Worm (Caenorhabditis elegans) whole organism, L3 larva: Measurements from ENCODE around the gene C04E12.5.

Experiments
- R02D3.7 ChIP-seq: fragments of 150-350 bp; optimal IDR thresholded peaks from 2 replicates; lab custom pipeline; 2014; ENCODE audit warnings: missing biosample characterization, missing genetic modification characterization
- ZK546.5 ChIP-seq: sonication (generic microtip); optimal IDR thresholded peaks from 2 replicates; lab custom pipeline; 2017; ENCODE audit warnings: missing biosample characterization, missing genetic modification characterization
- ceh-16 ChIP-seq: sonication (generic microtip); optimal IDR thresholded peaks from 2 replicates; lab custom pipeline; 2017; ENCODE audit warnings: missing biosample characterization, missing genetic modification characterization
- ceh-28 ChIP-seq: fragments of 150-350 bp; optimal IDR thresholded peaks from 2 replicates; lab custom pipeline; 2014; ENCODE audit warnings: missing biosample characterization, missing genetic modification reagents, missing genetic modification characterization
- ceh-82 ChIP-seq: fragments of 150-350 bp; optimal IDR thresholded peaks from 2 replicates; lab custom pipeline; 2014; ENCODE audit warnings: missing biosample characterization, missing genetic modification characterization
- ceh-9 ChIP-seq: sonication (generic microtip); optimal IDR thresholded peaks from 2 replicates; lab custom pipeline; 2018; ENCODE audit warnings: missing biosample characterization, missing genetic modification characterization
- daf-12 ChIP-seq: fragments of 150-350 bp; optimal IDR thresholded peaks from 2 replicates; lab custom pipeline; 2014; ENCODE audit warnings: missing biosample characterization, missing genetic modification reagents, missing genetic modification characterization
- egl-27 ChIP-seq: sonication (generic microtip); optimal IDR thresholded peaks from 4 replicates; lab custom pipeline; 2017; ENCODE audit warnings: missing biosample characterization, missing genetic modification reagents, missing genetic modification characterization
- egl-5 ChIP-seq: fragments of 150-350 bp; optimal IDR thresholded peaks from 2 replicates; lab custom pipeline; 2017; ENCODE audit warnings: missing biosample characterization, missing genetic modification reagents, missing genetic modification characterization, inconsistent platforms
- elt-1 ChIP-seq: fragments of 150-350 bp; optimal IDR thresholded peaks from 2 replicates; lab custom pipeline; 2014; ENCODE audit warnings: missing biosample characterization, missing genetic modification characterization
- elt-3 ChIP-seq, 3 experiments: fragments of 150-350 bp in 1 of 3; sonication (generic microtip) in 2 of 3; optimal IDR thresholded peaks; 2 replicates in 2 of 3; 4 replicates in 1 of 3; lab custom pipeline; 2014 to 2017; ENCODE audit warnings: missing biosample characterization in 3 of 3, missing genetic modification characterization in 3 of 3
- fkh-10 ChIP-seq: sonication (generic microtip); optimal IDR thresholded peaks from 2 replicates; lab custom pipeline; 2017; ENCODE audit warnings: missing biosample characterization, missing genetic modification reagents, missing genetic modification characterization
- fkh-2 ChIP-seq: fragments of 150-350 bp; optimal IDR thresholded peaks from 2 replicates; lab custom pipeline; 2014; ENCODE audit warnings: missing biosample characterization, missing genetic modification reagents, missing genetic modification characterization
- fos-1 ChIP-seq: fragments of 150-350 bp; optimal IDR thresholded peaks from 2 replicates; lab custom pipeline; 2014; ENCODE audit warnings: missing biosample characterization, missing genetic modification characterization
- hmg-11 ChIP-seq: sonication (generic microtip); optimal IDR thresholded peaks from 2 replicates; lab custom pipeline; 2016; ENCODE audit warnings: missing genetic modification characterization, missing compliant biosample characterization
- jun-1 ChIP-seq: fragments of 150-350 bp; optimal IDR thresholded peaks from 2 replicates; lab custom pipeline; 2014; ENCODE audit warnings: missing biosample characterization, missing genetic modification reagents, missing genetic modification characterization
- lin-15B ChIP-seq: fragments of 150-350 bp; optimal IDR thresholded peaks from 2 replicates; lab custom pipeline; 2014; ENCODE audit warnings: missing biosample characterization, missing genetic modification characterization
- lin-39 ChIP-seq: fragments of 150-350 bp; optimal IDR thresholded peaks from 2 replicates; lab custom pipeline; 2018; ENCODE audit warnings: missing biosample characterization, missing genetic modification reagents, missing genetic modification characterization
- mdl-1 ChIP-seq: fragments of 150-350 bp; optimal IDR thresholded peaks from 2 replicates; lab custom pipeline; 2014; ENCODE audit warnings: missing biosample characterization, missing genetic modification characterization
- mml-1 ChIP-seq: fragments of 150-350 bp; sonication (generic microtip); optimal IDR thresholded peaks from 3 replicates; lab custom pipeline; 2014; ENCODE audit warnings: missing biosample characterization, missing genetic modification characterization
- nhr-11 ChIP-seq: fragments of 150-350 bp; optimal IDR thresholded peaks from 2 replicates; lab custom pipeline; 2014; ENCODE audit warnings: missing biosample characterization, missing genetic modification characterization
- nhr-237 ChIP-seq: fragments of 150-350 bp; optimal IDR thresholded peaks from 2 replicates; lab custom pipeline; 2014; ENCODE audit warnings: missing biosample characterization, missing genetic modification characterization
- nhr-25 ChIP-seq: sonication (generic microtip); optimal IDR thresholded peaks from 2 replicates; lab custom pipeline; 2017; ENCODE audit warnings: missing biosample characterization, missing genetic modification characterization
- pqm-1 ChIP-seq: fragments of 150-350 bp; optimal IDR thresholded peaks from 2 replicates; lab custom pipeline; 2017; ENCODE audit warnings: missing biosample characterization, missing genetic modification characterization, inconsistent platforms
- sea-2 ChIP-seq: fragments of 150-350 bp; sonication (generic microtip); optimal IDR thresholded peaks from 4 replicates; lab custom pipeline; 2014; ENCODE audit warnings: missing biosample characterization, missing genetic modification reagents, missing genetic modification characterization
- skn-1 ChIP-seq: fragments of 150-350 bp; optimal IDR thresholded peaks from 2 replicates; lab custom pipeline; 2014; ENCODE audit warnings: missing biosample characterization, missing genetic modification characterization
- snpc-4 ChIP-seq: fragments of 150-350 bp; optimal IDR thresholded peaks from 2 replicates; lab custom pipeline; 2014; ENCODE audit warnings: missing biosample characterization, missing genetic modification characterization
- tbx-2 ChIP-seq: sonication (generic microtip); optimal IDR thresholded peaks from 2 replicates; lab custom pipeline; 2016; ENCODE audit warnings: mild to moderate bottlenecking, missing genetic modification characterization, missing compliant biosample characterization
- ztf-11 ChIP-seq: fragments of 150-350 bp; optimal IDR thresholded peaks from 2 replicates; lab custom pipeline; 2014; ENCODE audit warnings: missing biosample characterization, missing genetic modification characterization
- ztf-4 ChIP-seq: fragments of 150-350 bp; optimal IDR thresholded peaks from 2 replicates; lab custom pipeline; 2014; ENCODE audit warnings: missing biosample characterization, missing genetic modification characterization

Gene C04E12.5

DNA sequence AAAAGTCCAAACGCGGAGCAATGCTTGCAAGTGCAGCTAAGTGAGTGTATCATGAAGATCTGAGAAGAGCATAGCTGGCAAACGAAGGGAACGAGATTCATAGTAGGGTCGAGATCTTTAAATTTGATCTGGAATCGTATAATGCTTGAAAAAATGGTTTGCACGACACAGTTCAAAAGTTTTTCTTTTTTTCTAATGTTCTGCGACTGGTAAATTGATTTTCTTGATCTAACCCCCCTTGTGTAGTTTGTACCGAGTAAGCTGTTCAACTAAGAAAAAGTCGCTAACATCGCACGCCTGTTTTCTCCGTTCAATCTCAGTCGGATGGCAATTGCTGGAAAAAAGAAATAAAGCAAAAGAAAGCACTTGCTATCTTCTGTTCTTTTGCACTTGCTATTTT, 37.9 kb upstream of the C04E12.5 start, which contains the start of gene C17B7.14:
Gene C17B7.14, minus strand, starts transcription at position 101 of the 400 bp plus-strand sequence.
- TF ChIP-seq lin-39 (tag; lab: Kevin White, UChicago) (no peak), snpc-4 (tag; lab: Kevin White, UChicago) (no peak), egl-27 (tag; lab: Kevin White, UChicago) (no peak), elt-1 (no peak), lin-15B (tag; lab: Kevin White, UChicago) (no peak), hmg-11 (tag; lab: Kevin White, UChicago) (no peak), egl-5 (tag; lab: Kevin White, UChicago) (no peak), ceh-82 (no peak)

DNA sequence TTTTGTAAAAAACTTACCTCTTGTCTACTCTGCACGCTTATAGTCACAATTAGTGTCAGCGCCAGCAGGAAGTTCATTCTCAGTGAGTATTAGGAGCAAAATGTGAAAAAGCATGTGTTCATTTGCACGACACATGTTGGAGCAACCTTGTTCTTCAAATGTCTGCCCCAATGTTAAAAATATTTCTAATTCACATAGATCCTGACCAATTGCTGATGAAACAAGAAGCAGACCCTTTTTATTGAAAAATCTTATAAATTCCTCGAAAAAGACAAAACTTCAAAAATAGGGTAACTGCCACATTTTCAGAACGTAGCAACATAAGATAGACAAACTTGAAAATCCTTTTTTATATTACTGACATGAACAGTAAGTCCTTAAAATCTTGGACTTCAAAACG, 34.2 kb upstream of the C04E12.5 start, which contains the start of gene C17B7.8:
Gene C17B7.8, minus strand, starts transcription at position 101 of the 400 bp plus-strand sequence.
- TF ChIP-seq egl-27 (tag; lab: Kevin White, UChicago) (no peak), mml-1 (tag; lab: Kevin White, UChicago) (no peak), nhr-237 (no peak), lin-15B (tag; lab: Kevin White, UChicago) (no peak), tbx-2 (tag; lab: Kevin White, UChicago) (no peak), daf-12 (no peak), elt-3 (tag; optimal IDR thresholded peaks at IDR 0.05; lab: Kevin White, UChicago) (no peak), pqm-1 (tag; lab: Kevin White, UChicago) (no peak), lin-39 (tag; lab: Kevin White, UChicago) (no peak), hmg-11 (tag; lab: Kevin White, UChicago) (no peak)

DNA sequence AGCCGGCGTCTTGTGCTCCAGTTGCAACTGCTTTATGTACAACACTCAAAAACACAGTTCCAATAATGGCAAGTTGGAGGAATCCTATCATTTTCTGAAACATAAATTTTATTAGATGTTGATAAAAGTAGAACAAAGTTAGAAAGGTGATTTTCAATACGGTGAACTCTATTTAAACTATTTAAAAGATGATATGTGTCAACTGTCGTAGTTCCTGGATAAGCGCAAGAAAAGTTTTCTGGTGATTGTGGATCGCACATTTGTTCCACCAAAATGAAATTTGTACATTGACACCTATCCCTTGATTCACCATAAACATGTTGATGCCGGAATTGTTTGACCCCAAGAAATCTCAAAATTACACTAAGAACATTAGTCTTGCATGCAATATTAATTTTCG, 26.3 kb upstream of the C04E12.5 start, which contains the start of gene C17B7.9:
Gene C17B7.9, minus strand, starts transcription at position 101 of the 400 bp plus-strand sequence.
- TF ChIP-seq ceh-28 (tag; lab: Kevin White, UChicago) (no peak), hmg-11 (tag; lab: Kevin White, UChicago) (no peak), nhr-25 (tag; lab: Kevin White, UChicago) (no peak), daf-12 (no peak), lin-15B (tag; lab: Kevin White, UChicago) (no peak), mdl-1 (tag; lab: Kevin White, UChicago) (no peak), fkh-2 (tag; lab: Kevin White, UChicago) (no peak), pqm-1 (tag; lab: Kevin White, UChicago) (no peak), sea-2 (GFP tag; lab: Kevin White, UChicago) (no peak), tbx-2 (tag; lab: Kevin White, UChicago) (no peak)

DNA sequence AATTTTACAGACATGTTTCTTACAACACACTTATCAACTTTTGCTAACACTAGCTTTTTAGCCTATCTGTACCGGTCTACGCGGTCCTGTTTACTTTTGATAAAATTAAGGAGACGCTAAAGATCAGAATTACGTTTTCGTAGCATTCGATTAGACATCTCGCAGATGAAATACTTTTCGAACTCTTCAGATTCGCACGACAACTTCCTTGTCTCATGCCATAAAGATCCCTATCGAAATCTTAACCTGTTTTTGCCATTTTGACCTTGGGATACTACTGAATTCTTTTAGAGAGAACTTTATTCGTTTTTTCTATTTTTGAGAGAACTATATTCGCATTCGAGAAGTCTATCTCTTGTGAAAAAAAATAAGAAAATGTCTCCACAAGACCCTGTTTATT, 25.0 kb upstream of the C04E12.5 start, which contains the start of gene C17B7.5:
Gene C17B7.5, plus strand, starts transcription at position 301 of the 400 bp plus-strand sequence.
- TF ChIP-seq tbx-2 (tag; lab: Kevin White, UChicago), result no peak
- no peak for TF ChIP-seq nhr-25 (tag; lab: Kevin White, UChicago)
- TF ChIP-seq ZK546.5 (tag; lab: Kevin White, UChicago), result no peak
- TF ChIP-seq ceh-82, result no peak
- TF ChIP-seq jun-1 (tag; lab: Kevin White, UChicago), result no peak
- no peak for TF ChIP-seq daf-12
- no peak for TF ChIP-seq fkh-10
- TF ChIP-seq fos-1 (tag; lab: Kevin White, UChicago), result no peak
- no peak for TF ChIP-seq ceh-9 (tag; lab: Kevin White, UChicago)
- no peak for TF ChIP-seq egl-5 (tag; lab: Kevin White, UChicago)
- no peak for TF ChIP-seq elt-1
- TF ChIP-seq ceh-28 (tag; lab: Kevin White, UChicago), result no peak
- TF ChIP-seq nhr-11 (tag; lab: Kevin White, UChicago), result no peak
- no peak for TF ChIP-seq pqm-1 (tag; lab: Kevin White, UChicago)
- TF ChIP-seq elt-3 (tag; optimal IDR thresholded peaks at IDR 0.05; lab: Kevin White, UChicago), result no peak
- TF ChIP-seq hmg-11 (tag; lab: Kevin White, UChicago), result no peak
- TF ChIP-seq R02D3.7, result no peak

DNA sequence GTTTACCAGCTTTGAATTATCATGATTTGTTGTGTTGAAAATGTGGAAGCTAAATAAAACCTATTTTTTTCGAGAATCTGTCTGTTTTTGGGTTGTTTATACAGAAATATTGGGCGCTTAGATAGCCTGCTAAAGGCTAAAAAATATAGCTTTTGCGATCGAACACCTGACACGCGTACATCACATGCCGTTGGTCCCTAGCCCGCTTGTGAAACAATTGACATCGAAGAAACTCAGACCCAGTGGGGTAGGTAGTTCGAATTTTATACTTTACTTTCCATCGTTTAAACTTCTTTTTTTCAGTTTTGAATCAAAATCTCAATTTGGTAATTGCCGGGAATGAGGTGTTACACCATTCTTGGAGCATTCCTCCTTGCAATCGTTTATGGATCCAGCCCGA, 19.4 kb upstream of the C04E12.5 start, which contains the start of gene C17B7.4:
Gene C17B7.4, plus strand, starts transcription at position 301 of the 400 bp plus-strand sequence.
- TF ChIP-seq ztf-4 (no peak), skn-1 (tag; lab: Kevin White, UChicago) (no peak), egl-27 (tag; lab: Kevin White, UChicago) (no peak), lin-39 (tag; lab: Kevin White, UChicago) (no peak), ceh-16 (tag; lab: Kevin White, UChicago) (no peak), fos-1 (tag; lab: Kevin White, UChicago) (no peak), hmg-11 (tag; lab: Kevin White, UChicago) (no peak), pqm-1 (tag; lab: Kevin White, UChicago) (no peak), ztf-11 (tag; lab: Kevin White, UChicago) (no peak), ZK546.5 (tag; lab: Kevin White, UChicago) (no peak)
